Worm (Caenorhabditis elegans): ENCODE results near the gene Y24D9A.7.

The Y24D9A.7 gene

DNA sequence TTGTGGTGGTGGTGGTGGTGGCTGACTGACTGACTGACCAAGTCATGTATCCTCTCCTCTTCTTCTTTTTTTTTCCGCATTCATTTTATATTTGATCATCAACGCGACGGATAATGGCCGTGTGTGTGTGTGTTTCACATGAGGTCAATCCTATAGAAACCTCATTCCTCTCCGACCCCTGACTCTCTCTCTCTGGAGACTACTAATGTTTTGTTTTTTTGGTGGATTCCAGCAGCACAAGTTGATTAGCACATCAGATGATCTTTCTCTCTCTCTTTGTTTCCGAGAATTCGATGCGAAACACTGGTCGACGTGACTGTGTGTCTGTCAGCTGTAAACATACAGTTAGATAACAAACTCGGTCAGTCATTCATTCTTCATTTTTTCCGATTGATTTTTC is at the start of gene Y24D9A.7:
Gene Y24D9A.7 (minus strand): TSS at position 46 of the 400 bp plus-strand sequence.
- TF ChIP-seq zim-3 (tag; optimal IDR thresholded peaks at IDR 0.05) (peak; percentile 6), nhr-80 (tag; optimal IDR thresholded peaks at IDR 0.05) (peak; percentile 49), lin-54 (GFP tag; optimal IDR thresholded peaks at IDR 0.05) (peak; percentile 2), madf-8 (GFP tag; conservative IDR thresholded peaks at IDR 0.05) (no peak), K12H6.12 (tag; optimal IDR thresholded peaks at IDR 0.05) (no peak)

DNA sequence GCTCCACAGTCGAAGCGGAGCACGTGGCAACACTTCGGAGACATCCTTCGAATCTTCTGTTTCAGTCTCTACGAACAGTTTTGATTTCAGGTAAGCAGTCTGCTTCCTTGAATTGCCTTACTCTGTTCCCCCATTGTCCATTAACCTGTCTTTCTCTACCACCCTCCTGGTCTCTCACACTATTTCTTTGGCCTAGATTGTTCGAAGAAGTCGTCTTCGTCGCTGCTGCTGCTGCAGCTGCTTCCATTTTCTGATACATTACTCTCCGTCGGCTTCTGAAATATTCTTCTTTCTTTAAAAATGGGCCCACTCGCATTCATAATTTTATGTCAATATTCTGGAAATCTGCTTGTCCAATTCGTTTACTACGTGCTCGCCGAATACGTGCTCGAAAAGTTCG is 46.6 kb upstream of the Y24D9A.7 start, which contains the start of gene R08C7.1:
Gene R08C7.1 (plus strand): TSS at position 301 of the 400 bp plus-strand sequence.
- TF ChIP-seq hmg-1.2 (GFP tag; IDR thresholded peaks at IDR 0.05): peak; percentile 50; the same call in 1 of the 2 replicates
- TF ChIP-seq Y53F4B.3 (GFP tag; IDR thresholded peaks at IDR 0.05): no peak

DNA sequence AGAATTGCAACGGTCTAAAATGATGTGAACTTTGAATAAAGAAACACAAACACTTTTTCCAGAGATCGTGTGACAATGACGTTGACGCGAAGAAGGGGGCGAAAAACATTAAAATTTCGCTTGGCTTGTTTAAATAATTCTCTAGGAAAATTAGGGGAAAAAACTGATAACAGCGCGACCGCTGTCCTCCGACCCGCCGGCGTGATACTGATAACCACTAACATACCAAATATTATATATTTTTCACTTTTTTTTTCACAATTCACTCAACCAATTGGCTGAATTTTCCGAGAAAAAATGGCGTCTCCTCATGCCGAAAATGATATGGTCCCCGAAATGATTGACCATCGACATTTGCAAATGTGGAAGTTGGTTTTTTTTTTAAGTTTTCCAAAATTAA is 44.9 kb upstream of the Y24D9A.7 start:
- no peak for TF ChIP-seq him-1 (tag; optimal IDR thresholded peaks at IDR 0.05)
- no peak for TF ChIP-seq snpc-3.4 (tag; optimal IDR thresholded peaks at IDR 0.05)
- TF ChIP-seq hsf-1 (GFP tag; IDR thresholded peaks at IDR 0.05): no peak; the same call in 1 of the 2 replicates
- TF ChIP-seq ztf-28 (GFP tag; IDR thresholded peaks at IDR 0.05): no peak
- no peak for TF ChIP-seq ztf-25 (GFP tag; IDR thresholded peaks at IDR 0.05)
- 0 out of 2 replicates have a peak, but pooled peaks have one; percentile 40 for TF ChIP-seq pbrm-1 (GFP tag; IDR thresholded peaks at IDR 0.05)
- TF ChIP-seq ceh-27 (GFP tag; optimal IDR thresholded peaks at IDR 0.05): no peak
- TF ChIP-seq madf-3 (GFP tag; IDR thresholded peaks at IDR 0.05): no peak
- TF ChIP-seq cebp-1 (GFP tag; IDR thresholded peaks at IDR 0.05): no peak
- peak; percentile 56 for TF ChIP-seq cebp-1 (tag; optimal IDR thresholded peaks at IDR 0.05)
- no peak for TF ChIP-seq K11D2.4 (GFP tag; IDR thresholded peaks at IDR 0.05)
- TF ChIP-seq sea-2 (GFP tag; IDR thresholded peaks at IDR 0.05): no peak
- no peak for TF ChIP-seq lsl-1 (GFP tag; optimal IDR thresholded peaks at IDR 0.05)
- no peak for TF ChIP-seq let-607 (tag; optimal IDR thresholded peaks at IDR 0.05)
- no peak for TF ChIP-seq snpc-1.1 (tag; optimal IDR thresholded peaks at IDR 0.05; ENCODE audit: insufficient read depth)
- peak in 1 of 3 experiments; percentile 50 for TF ChIP-seq lin-35 (GFP tag; optimal IDR thresholded peaks at IDR 0.05)
- no peak for TF ChIP-seq C06A6.2 (GFP tag; conservative IDR thresholded peaks at IDR 0.05)
- peak; percentile 72 for TF ChIP-seq ZK185.1 (tag; optimal IDR thresholded peaks at IDR 0.05; ENCODE audit: poor library complexity, severe bottlenecking)
- TF ChIP-seq atf-7 (tag; optimal IDR thresholded peaks at IDR 0.05): peak; percentile 49
- 0 out of 2 replicates have a peak, but pooled peaks have one; percentile 41 for TF ChIP-seq ceh-58 (GFP tag; IDR thresholded peaks at IDR 0.05)
- TF ChIP-seq tbx-9 (tag; optimal IDR thresholded peaks at IDR 0.05; ENCODE audit: borderline replicate concordance): no peak
- no peak for TF ChIP-seq hlh-12 (tag; optimal IDR thresholded peaks at IDR 0.05)
- TF ChIP-seq rec-8 (tag; optimal IDR thresholded peaks at IDR 0.05): peak; percentile 19 to 23
- TF ChIP-seq Y53F4B.3 (GFP tag; IDR thresholded peaks at IDR 0.05): no peak
- peak; percentile 39; the same call in 1 of the 2 replicates for TF ChIP-seq rcor-1 (GFP tag; IDR thresholded peaks at IDR 0.05)
- peak; percentile 52 for TF ChIP-seq lin-40 (tag; optimal IDR thresholded peaks at IDR 0.05)
- TF ChIP-seq D2030.7 (GFP tag; IDR thresholded peaks at IDR 0.05): peak; percentile 35; the same call in 1 of the 2 replicates
- no peak for TF ChIP-seq mel-28 (tag; optimal IDR thresholded peaks at IDR 0.05; ENCODE audit: borderline replicate concordance)
- no peak for TF ChIP-seq aptf-2 (GFP tag; conservative IDR thresholded peaks at IDR 0.05)
- TF ChIP-seq unc-62 (GFP tag; optimal IDR thresholded peaks at IDR 0.05): no peak
- TF ChIP-seq ztf-6 (GFP tag; IDR thresholded peaks at IDR 0.05): no peak
- peak; percentile 2 for TF ChIP-seq xnd-1 (tag; optimal IDR thresholded peaks at IDR 0.05)
- TF ChIP-seq Y67H2A.10 (GFP tag; conservative IDR thresholded peaks at IDR 0.05): no peak
- TF ChIP-seq snpc-1.3 (tag; optimal IDR thresholded peaks at IDR 0.05; ENCODE audit: insufficient read depth): no peak
- peak; percentile 33; the same call in 1 of the 2 replicates for TF ChIP-seq hmg-1.2 (GFP tag; IDR thresholded peaks at IDR 0.05)
- TF ChIP-seq mcd-1 (GFP tag; IDR thresholded peaks at IDR 0.05): peak; percentile 38; the same call in 1 of the 2 replicates
- TF ChIP-seq F55B11.4 (tag; optimal IDR thresholded peaks at IDR 0.05; ENCODE audit: borderline replicate concordance, insufficient read depth): no peak
- TF ChIP-seq pha-4 (tag; optimal IDR thresholded peaks at IDR 0.05): no peak

All from whole organism, young adult.